Fruit fly (Drosophila melanogaster) Kc167 (cell line): ENCODE data around the gene Dhc93AB.

Source experiments
- Myc ChIP-seq: fragments of >200 bp; optimal IDR thresholded peaks from 2 replicates; lab custom pipeline; 2017; ENCODE audit warnings: missing external identifiers
- Sin3A ChIP-seq: fragments of >200 bp; optimal IDR thresholded peaks from 2 replicates; lab custom pipeline; 2018; ENCODE audit warnings: missing external identifiers
- h ChIP-seq: fragments of >200 bp; optimal IDR thresholded peaks from 3 replicates; lab custom pipeline; 2018; ENCODE audit warnings: missing external identifiers
- insv ChIP-seq: fragments of >200 bp; optimal IDR thresholded peaks from 3 replicates; lab custom pipeline; 2018; ENCODE audit warnings: missing external identifiers
- psq ChIP-seq: fragments of >200 bp; optimal IDR thresholded peaks from 2 replicates; lab custom pipeline; 2017; ENCODE audit warnings: missing external identifiers
- ttk ChIP-seq: sonication (Bioruptor generic); optimal IDR thresholded peaks from 2 replicates; lab custom pipeline; 2017; ENCODE audit warnings: missing external identifiers

DNA sequence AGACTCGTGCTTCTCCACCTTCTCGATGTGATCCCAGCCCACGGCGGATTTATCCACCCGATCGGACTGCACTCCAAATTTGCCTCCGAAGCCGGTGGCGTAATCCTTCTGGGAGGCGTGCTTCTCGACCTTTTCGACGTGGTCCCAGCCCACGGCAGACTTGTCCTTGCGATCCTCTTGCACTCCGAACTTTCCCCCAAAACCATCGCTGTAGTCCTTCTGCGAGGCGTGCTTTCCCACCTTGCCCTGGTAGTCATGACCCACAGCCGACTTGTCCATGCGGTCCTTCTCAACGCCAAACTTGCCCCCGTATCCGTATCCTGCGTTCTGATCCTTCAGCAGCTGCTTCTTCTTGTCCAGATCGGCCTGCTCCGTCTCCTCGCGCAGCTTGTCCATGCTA is 21.1 kb upstream of the Dhc93AB start:
- TF ChIP-seq psq (no peak), Sin3A (lab: Kevin White, UChicago) (no peak), h (lab: Kevin White, UChicago) (no peak), Myc (no peak), ttk (lab: Kevin White, UChicago) (peak; percentile 59), insv (lab: Kevin White, UChicago) (no peak)
